Worm (Caenorhabditis elegans): ENCODE results near the gene nlp-67.

nlp-67 gene

DNA sequence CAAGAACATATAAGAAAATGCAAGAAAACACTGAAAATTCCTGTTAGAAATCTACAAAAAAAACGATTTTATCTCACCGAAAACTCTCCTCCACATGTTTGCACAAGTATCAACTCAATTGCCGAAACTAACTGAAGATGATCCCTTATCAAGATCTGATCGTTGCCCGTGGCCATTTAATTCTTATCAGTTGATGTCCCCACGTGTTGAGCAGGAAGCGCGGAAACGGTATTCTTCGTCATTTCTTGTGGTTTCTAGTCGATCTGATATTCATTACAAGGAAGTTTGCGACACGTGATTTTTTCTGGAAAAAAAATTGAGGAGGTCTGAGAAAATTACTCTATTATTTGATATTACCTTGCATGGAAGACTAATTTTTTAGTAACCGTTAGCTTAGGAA, 20.8 kb upstream of the nlp-67 start, which contains the start of gene F09C8.1:
F09C8.1 (minus strand) TSS at position 123 of the 400 bp plus-strand sequence.
- TF ChIP-seq aly-1 (tag; optimal IDR thresholded peaks at IDR 0.05) (no peak), tbx-11 (GFP tag; IDR thresholded peaks at IDR 0.05) (no peak), F13C5.2 (tag; optimal IDR thresholded peaks at IDR 0.05) (no peak), scrt-1 (GFP tag; IDR thresholded peaks at IDR 0.05) (no peak), ama-1 (optimal IDR thresholded peaks at IDR 0.05) (no peak), hnd-1 (tag; optimal IDR thresholded peaks at IDR 0.05) (no peak), B0310.2 (tag; optimal IDR thresholded peaks at IDR 0.05) (no peak), ets-7 (tag; optimal IDR thresholded peaks at IDR 0.05) (no peak), hmg-4 (GFP tag; optimal IDR thresholded peaks at IDR 0.05) (no peak), ceh-36 (tag; optimal IDR thresholded peaks at IDR 0.05) (no peak), tra-4 (tag; optimal IDR thresholded peaks at IDR 0.05) (no peak), ceh-13 (GFP tag; optimal IDR thresholded peaks at IDR 0.05) (no peak)

ce11 chrX:16166484-16166883, 17.7 kb upstream of the nlp-67 start:
- no peak for TF ChIP-seq ceh-36 (tag; optimal IDR thresholded peaks at IDR 0.05)
- no peak for TF ChIP-seq hmg-4 (GFP tag; optimal IDR thresholded peaks at IDR 0.05)
- no peak for TF ChIP-seq flt-1 (GFP tag; IDR thresholded peaks at IDR 0.05)

DNA sequence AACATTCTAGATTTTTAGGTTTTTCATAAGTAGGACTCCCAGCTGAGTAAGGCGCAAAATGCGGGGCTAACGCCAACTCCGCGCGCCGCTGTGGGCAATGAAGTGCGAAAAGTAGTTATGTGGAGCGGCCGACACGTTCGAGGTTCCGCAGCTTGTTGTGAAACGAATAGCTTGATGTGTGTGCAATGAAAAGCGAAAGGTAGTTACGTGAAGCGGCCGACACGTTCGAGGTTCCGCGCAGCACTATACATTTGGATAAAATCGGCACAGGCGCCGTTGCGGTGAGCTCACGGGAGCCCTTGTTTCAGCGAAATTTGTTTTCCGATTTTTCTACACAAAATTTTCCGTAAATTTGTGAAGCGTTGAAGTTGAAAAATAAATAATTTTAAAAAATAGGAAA, 17.2 kb upstream of the nlp-67 start:
- TF ChIP-seq tbx-11 (GFP tag; IDR thresholded peaks at IDR 0.05) (no peak), aly-1 (tag; optimal IDR thresholded peaks at IDR 0.05) (no peak), scrt-1 (GFP tag; IDR thresholded peaks at IDR 0.05) (no peak)

DNA sequence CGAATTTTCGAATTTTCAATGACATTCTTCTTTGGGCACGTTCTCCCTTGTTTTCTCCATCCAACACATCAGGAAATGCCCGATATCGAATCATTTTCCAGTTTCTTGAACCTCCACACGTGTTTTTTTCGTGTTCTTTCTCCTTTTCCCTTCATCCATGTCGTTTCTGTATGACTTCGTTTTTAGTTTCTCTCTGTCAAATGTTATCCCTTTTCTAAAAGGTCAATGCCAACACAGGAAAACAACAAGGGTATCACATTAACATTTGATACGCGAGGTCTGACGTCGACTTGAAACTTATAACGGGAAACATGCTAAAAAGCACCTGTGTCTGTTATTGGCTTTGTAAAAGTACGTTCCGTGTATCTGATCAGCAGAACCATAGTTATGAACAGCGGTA, 11.3 kb upstream of the nlp-67 start:
- TF ChIP-seq pes-1 (GFP tag; IDR thresholded peaks at IDR 0.05), result no peak
- no peak for TF ChIP-seq hnd-1 (tag; optimal IDR thresholded peaks at IDR 0.05)
- no peak for TF ChIP-seq ets-7 (tag; optimal IDR thresholded peaks at IDR 0.05)
- no peak for TF ChIP-seq tbx-11 (GFP tag; IDR thresholded peaks at IDR 0.05)
- TF ChIP-seq F13C5.2 (tag; optimal IDR thresholded peaks at IDR 0.05), result no peak
- TF ChIP-seq sea-1 (GFP tag; conservative IDR thresholded peaks at IDR 0.05), result no peak
- no peak for TF ChIP-seq B0310.2 (tag; optimal IDR thresholded peaks at IDR 0.05)
- TF ChIP-seq scrt-1 (GFP tag; IDR thresholded peaks at IDR 0.05), result no peak
- TF ChIP-seq ceh-36 (tag; optimal IDR thresholded peaks at IDR 0.05), result no peak
- TF ChIP-seq aly-1 (tag; optimal IDR thresholded peaks at IDR 0.05), result no peak
- no peak for TF ChIP-seq ama-1 (optimal IDR thresholded peaks at IDR 0.05)

- TF ChIP-seq tbx-11 (GFP tag; IDR thresholded peaks at IDR 0.05) (no peak), ets-7 (tag; optimal IDR thresholded peaks at IDR 0.05) (no peak), scrt-1 (GFP tag; IDR thresholded peaks at IDR 0.05) (no peak), ama-1 (optimal IDR thresholded peaks at IDR 0.05) (no peak), flt-1 (GFP tag; IDR thresholded peaks at IDR 0.05) (no peak), ceh-36 (tag; optimal IDR thresholded peaks at IDR 0.05) (no peak), hmg-4 (GFP tag; optimal IDR thresholded peaks at IDR 0.05) (no peak), pes-1 (GFP tag; IDR thresholded peaks at IDR 0.05) (no peak), hmbx-1 (tag; optimal IDR thresholded peaks at IDR 0.05) (no peak), tra-4 (tag; optimal IDR thresholded peaks at IDR 0.05) (no peak), tbx-37 (GFP tag; conservative IDR thresholded peaks at IDR 0.05) (no peak), F13C5.2 (tag; optimal IDR thresholded peaks at IDR 0.05) (no peak), aly-1 (tag; optimal IDR thresholded peaks at IDR 0.05) (no peak), B0310.2 (tag; optimal IDR thresholded peaks at IDR 0.05) (no peak), sea-1 (GFP tag; conservative IDR thresholded peaks at IDR 0.05) (no peak), ceh-13 (GFP tag; optimal IDR thresholded peaks at IDR 0.05) (no peak), hnd-1 (tag; optimal IDR thresholded peaks at IDR 0.05) (no peak)
Measured at ce11 chrX:16189227-16189906, 5.2 kb downstream of the nlp-67 start, which contains the start of gene slc-25A21. TSS of gene slc-25A21 (plus strand) at chrX:16189856.

ce11 chrX:16192574-16192973, 8.4 kb downstream of the nlp-67 start:
- no peak for TF ChIP-seq ceh-13 (GFP tag; optimal IDR thresholded peaks at IDR 0.05)
- no peak for TF ChIP-seq aly-1 (tag; optimal IDR thresholded peaks at IDR 0.05)
- TF ChIP-seq pes-1 (GFP tag; IDR thresholded peaks at IDR 0.05), result no peak
- TF ChIP-seq scrt-1 (GFP tag; IDR thresholded peaks at IDR 0.05), result no peak
- no peak for TF ChIP-seq ets-7 (tag; optimal IDR thresholded peaks at IDR 0.05)
- TF ChIP-seq sea-1 (GFP tag; conservative IDR thresholded peaks at IDR 0.05), result no peak
- no peak for TF ChIP-seq ceh-36 (tag; optimal IDR thresholded peaks at IDR 0.05)
- TF ChIP-seq tbx-37 (GFP tag; conservative IDR thresholded peaks at IDR 0.05), result no peak
- TF ChIP-seq hnd-1 (tag; optimal IDR thresholded peaks at IDR 0.05), result no peak
- no peak for TF ChIP-seq hmbx-1 (tag; optimal IDR thresholded peaks at IDR 0.05)
- TF ChIP-seq flt-1 (GFP tag; IDR thresholded peaks at IDR 0.05), result no peak
- TF ChIP-seq tra-4 (tag; optimal IDR thresholded peaks at IDR 0.05), result no peak
- TF ChIP-seq B0310.2 (tag; optimal IDR thresholded peaks at IDR 0.05), result no peak
- no peak for TF ChIP-seq ama-1 (optimal IDR thresholded peaks at IDR 0.05)
- TF ChIP-seq F13C5.2 (tag; optimal IDR thresholded peaks at IDR 0.05), result no peak
- TF ChIP-seq hmg-4 (GFP tag; optimal IDR thresholded peaks at IDR 0.05), result no peak
- TF ChIP-seq tbx-11 (GFP tag; IDR thresholded peaks at IDR 0.05), result no peak

DNA sequence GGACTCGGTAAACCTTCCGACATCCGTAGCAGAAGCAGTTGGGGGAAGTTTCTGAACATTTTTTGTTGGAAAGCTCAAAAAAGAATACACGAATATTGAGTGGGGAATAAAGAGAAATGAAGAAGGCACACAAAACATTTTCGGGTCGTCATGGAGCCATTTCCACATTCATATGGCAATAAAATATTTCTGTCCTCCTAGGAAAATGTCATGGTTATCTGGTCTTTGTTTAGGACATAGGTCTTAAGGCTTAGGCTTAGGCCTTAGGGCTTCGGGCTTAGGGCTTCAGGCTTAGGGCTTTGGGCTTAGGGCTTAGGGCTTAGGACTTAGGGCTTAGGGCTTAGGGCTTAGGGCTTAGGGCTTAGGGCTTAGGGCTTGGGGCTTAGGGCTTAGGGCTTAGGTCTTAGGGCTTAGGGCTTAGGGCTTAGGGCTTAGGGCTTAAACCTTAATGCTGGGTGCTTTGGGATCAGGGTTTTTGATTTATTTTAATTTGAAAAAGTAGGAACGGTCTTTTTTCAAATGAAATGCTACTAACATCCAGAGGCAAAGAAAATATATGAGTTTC, 15.1 kb downstream of the nlp-67 start, which contains the start of gene R11.3:
R11.3 (minus strand) TSS at position 51 of the 565 bp plus-strand sequence.
- TF ChIP-seq ceh-36 (tag; optimal IDR thresholded peaks at IDR 0.05), result peak; percentile 93
- TF ChIP-seq pes-1 (GFP tag; IDR thresholded peaks at IDR 0.05), result no peak

- TF ChIP-seq scrt-1 (GFP tag; IDR thresholded peaks at IDR 0.05) (no peak), hmg-4 (GFP tag; optimal IDR thresholded peaks at IDR 0.05) (peak; percentile 8)
Measured at ce11 chrX:16202229-16202628, 18.1 kb downstream of the nlp-67 start.

Data from whole organism, early embryonic.